Worm (Caenorhabditis elegans) whole organism, L3 larva: ENCODE results near the gene dph-3.

Experiments used
- R02D3.7 ChIP-seq: fragments of 150-350 bp; optimal IDR thresholded peaks from 2 replicates; lab custom pipeline; 2014; ENCODE audit warnings: missing biosample characterization, missing genetic modification characterization
- nhr-237 ChIP-seq: fragments of 150-350 bp; optimal IDR thresholded peaks from 2 replicates; lab custom pipeline; 2014; ENCODE audit warnings: missing biosample characterization, missing genetic modification characterization
- skn-1 ChIP-seq: fragments of 150-350 bp; optimal IDR thresholded peaks from 2 replicates; lab custom pipeline; 2014; ENCODE audit warnings: missing biosample characterization, missing genetic modification characterization

DNA sequence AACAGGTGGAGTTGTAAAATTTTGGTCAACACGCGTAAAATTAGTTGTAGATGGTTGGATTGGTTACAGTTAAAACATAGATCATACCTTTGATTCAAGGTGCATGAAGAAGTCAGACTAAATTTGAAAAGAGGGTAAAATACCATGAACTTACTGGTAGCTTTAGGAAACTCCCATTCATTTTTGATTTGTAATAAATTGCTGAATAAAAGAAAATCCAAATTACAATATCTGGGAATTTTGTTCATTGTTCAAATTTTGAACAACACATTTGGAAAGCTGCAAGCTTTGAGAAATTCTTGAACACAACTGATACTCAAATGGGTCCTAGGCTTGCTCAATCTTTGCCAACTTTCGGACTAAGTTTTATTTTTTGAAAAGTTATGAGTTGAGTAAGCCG, 28.9 kb upstream of the dph-3 start:
- no peak for TF ChIP-seq nhr-237 (tag; lab: Kevin White, UChicago)
- TF ChIP-seq skn-1, result no peak
- TF ChIP-seq R02D3.7 (tag; lab: Kevin White, UChicago), result no peak
